Fruit fly (Drosophila melanogaster) whole organism, wandering third instar larva: ENCODE results near the gene hay.

Experiments used
- OdsH ChIP-seq: fragments of 200-800 bp; sonication (Bioruptor generic); optimal IDR thresholded peaks from 2 replicates; lab custom pipeline; 2016; ENCODE audit warnings: missing biosample characterization, mild to moderate bottlenecking, missing genetic modification characterization
- Sp1 ChIP-seq: fragments of 200-800 bp; sonication (Bioruptor generic); optimal IDR thresholded peaks from 3 replicates; lab custom pipeline; 2019; ENCODE audit warnings: missing biosample characterization, mild to moderate bottlenecking, missing genetic modification characterization, moderate library complexity
- dl ChIP-seq, 2 experiments: fragments of 175-275, 200-275 bp in 1 of 2; fragments of 200-275 bp in 1 of 2; sonication (Bioruptor generic); optimal IDR thresholded peaks; lab custom pipeline; 2018; ENCODE audit warnings: mild to moderate bottlenecking in 2 of 2, missing biosample characterization in 2 of 2, missing genetic modification characterization in 2 of 2, moderate library complexity in 2 of 2; ENCODE audit not compliant: partially characterized antibody in 2 of 2, insufficient read depth in 1 of 2
- fru ChIP-seq: fragments of 200-800 bp; sonication (Bioruptor generic); optimal IDR thresholded peaks from 3 replicates; lab custom pipeline; 2016; ENCODE audit warnings: missing biosample characterization, mild to moderate bottlenecking, missing genetic modification characterization
- h ChIP-seq: fragments of 200-800 bp; sonication (Bioruptor generic); optimal IDR thresholded peaks from 3 replicates; lab custom pipeline; 2016; ENCODE audit warnings: missing biosample characterization, mild to moderate bottlenecking, missing genetic modification characterization
- lola ChIP-seq: fragments of >200 bp; optimal IDR thresholded peaks from 2 replicates; lab custom pipeline; 2017; ENCODE audit warnings: missing biosample characterization, missing genetic modification characterization
- psq ChIP-seq: fragments of 200-800 bp; sonication (Bioruptor generic); optimal IDR thresholded peaks from 3 replicates; lab custom pipeline; 2017; ENCODE audit warnings: missing biosample characterization, mild to moderate bottlenecking, missing genetic modification characterization, moderate library complexity
- rgr ChIP-seq: fragments of 200-800 bp; sonication (Bioruptor generic); optimal IDR thresholded peaks from 3 replicates; lab custom pipeline; 2016; ENCODE audit warnings: missing biosample characterization, mild to moderate bottlenecking, missing genetic modification characterization
- sage ChIP-seq: fragments of 200-800 bp; sonication (Bioruptor generic); optimal IDR thresholded peaks from 2 replicates; lab custom pipeline; 2016; ENCODE audit warnings: missing biosample characterization, mild to moderate bottlenecking, missing genetic modification characterization
- sv ChIP-seq: fragments of 200-800 bp; sonication (Bioruptor generic); optimal IDR thresholded peaks from 3 replicates; lab custom pipeline; 2016; ENCODE audit warnings: missing biosample characterization, missing genetic modification characterization
- usp ChIP-seq: fragments of >200 bp; optimal IDR thresholded peaks from 2 replicates; lab custom pipeline; 2017; ENCODE audit warnings: missing biosample characterization, missing genetic modification characterization

- TF ChIP-seq OdsH (GFP tag; lab: Kevin White, UChicago) (no peak), h (GFP tag; lab: Kevin White, UChicago) (no peak), sage (no peak), lola (GFP tag; lab: Kevin White, UChicago) (no peak), rgr (GFP tag; lab: Kevin White, UChicago) (no peak), Sp1 (no peak), dl (GFP tag; optimal IDR thresholded peaks at IDR 0.05; lab: Kevin White, UChicago; ENCODE audit: insufficient read depth in 1 of 2, partially characterized antibody in 2 of 2) (no peak), fru (GFP tag; lab: Kevin White, UChicago) (no peak), psq (GFP tag; lab: Kevin White, UChicago) (no peak), usp (GFP tag; lab: Kevin White, UChicago) (no peak), sv (GFP tag; lab: Kevin White, UChicago) (no peak)
These were observed 2.5 kb upstream of the hay start, which contains the start of gene CG14151 for dm6 chr3L:10628384-10628783.
